Worm (Caenorhabditis elegans) whole organism, L4/young adult: ENCODE measurements around the gene ave-1.

Experiments used
- W03F9.2 ChIP-seq: fragments of 150-350 bp; optimal IDR thresholded peaks from 2 replicates; lab custom pipeline; 2014; ENCODE audit warnings: missing biosample characterization, missing genetic modification characterization
- dao-5 ChIP-seq: sonication (generic microtip); optimal IDR thresholded peaks from 2 replicates; lab custom pipeline; 2016; ENCODE audit warnings: missing genotype, missing genetic modification characterization, moderate library complexity, missing compliant biosample characterization
- him-1 ChIP-seq: sonication (generic microtip); optimal IDR thresholded peaks from 2 replicates; lab custom pipeline; 2016; ENCODE audit warnings: missing genotype, missing genetic modification reagents, missing genetic modification characterization, missing compliant biosample characterization

ave-1 gene

DNA sequence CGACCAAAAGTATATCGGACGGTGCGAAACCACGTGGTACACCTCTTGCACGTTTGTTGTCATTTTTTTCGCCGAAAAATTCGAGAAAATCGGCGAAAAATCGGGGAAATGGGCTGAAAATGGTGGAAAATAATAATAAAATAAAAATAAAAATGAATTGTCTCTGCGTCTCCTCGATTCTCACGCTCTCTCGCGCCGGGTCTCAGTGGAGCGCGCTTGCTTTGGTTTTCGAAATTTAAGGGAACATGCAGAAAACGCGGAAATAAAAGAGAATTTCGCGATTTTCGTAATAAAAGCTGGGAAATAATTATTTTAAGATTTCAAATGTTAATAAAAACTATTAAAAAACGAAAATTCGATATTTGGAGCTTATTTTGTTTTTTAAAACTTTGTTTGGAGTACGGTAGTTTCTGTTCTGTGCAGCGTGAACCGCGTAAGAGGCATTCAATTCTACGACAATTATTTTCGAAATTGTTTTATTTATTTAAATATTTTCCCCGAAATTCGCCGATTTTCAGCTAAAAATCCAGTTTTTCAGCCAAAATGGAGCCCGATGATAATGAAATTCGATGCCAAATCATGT lies at the start of gene ave-1, which contains the start of gene M01G5.1:
Gene ave-1, minus strand, starts transcription at position 113 of the 583 bp plus-strand sequence.
Gene M01G5.1, plus strand, starts transcription at position 539 of the 583 bp plus-strand sequence.
- TF ChIP-seq him-1 (tag; lab: Kevin White, UChicago): no peak
- peak; percentile 50 for TF ChIP-seq W03F9.2 (tag; lab: Kevin White, UChicago)

DNA sequence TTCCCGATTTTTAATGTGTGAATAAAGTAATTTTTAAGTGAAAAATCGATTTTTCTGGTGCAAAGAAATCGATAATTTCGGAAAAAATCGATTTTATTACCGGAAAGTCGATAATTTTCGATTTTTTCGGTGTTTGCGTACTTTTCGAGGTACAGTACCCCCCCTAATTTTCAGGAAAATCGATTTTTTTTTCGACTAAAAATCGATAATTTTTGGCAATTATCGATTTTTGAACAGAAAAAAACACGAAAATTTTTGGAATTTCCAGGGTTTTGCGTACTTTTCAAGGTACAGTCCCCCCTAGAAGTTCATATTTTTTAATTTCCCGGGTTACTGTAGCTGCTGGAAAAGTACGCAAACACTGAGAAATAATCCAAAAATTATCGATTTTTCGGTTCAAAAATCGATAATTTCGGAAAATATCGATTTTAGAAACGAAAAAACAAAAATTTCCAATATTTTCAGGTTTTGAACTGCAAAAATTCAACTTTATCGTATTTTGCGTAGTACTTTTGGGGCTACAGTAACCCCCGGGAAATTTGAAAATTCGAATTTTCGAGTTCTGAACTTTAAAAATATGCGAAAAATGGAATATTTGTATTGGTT lies 47.7 kb upstream of the ave-1 start:
- no peak for TF ChIP-seq him-1 (tag; lab: Kevin White, UChicago)
- no peak for TF ChIP-seq W03F9.2 (tag; lab: Kevin White, UChicago)
- no peak for TF ChIP-seq dao-5 (tag; lab: Kevin White, UChicago)

DNA sequence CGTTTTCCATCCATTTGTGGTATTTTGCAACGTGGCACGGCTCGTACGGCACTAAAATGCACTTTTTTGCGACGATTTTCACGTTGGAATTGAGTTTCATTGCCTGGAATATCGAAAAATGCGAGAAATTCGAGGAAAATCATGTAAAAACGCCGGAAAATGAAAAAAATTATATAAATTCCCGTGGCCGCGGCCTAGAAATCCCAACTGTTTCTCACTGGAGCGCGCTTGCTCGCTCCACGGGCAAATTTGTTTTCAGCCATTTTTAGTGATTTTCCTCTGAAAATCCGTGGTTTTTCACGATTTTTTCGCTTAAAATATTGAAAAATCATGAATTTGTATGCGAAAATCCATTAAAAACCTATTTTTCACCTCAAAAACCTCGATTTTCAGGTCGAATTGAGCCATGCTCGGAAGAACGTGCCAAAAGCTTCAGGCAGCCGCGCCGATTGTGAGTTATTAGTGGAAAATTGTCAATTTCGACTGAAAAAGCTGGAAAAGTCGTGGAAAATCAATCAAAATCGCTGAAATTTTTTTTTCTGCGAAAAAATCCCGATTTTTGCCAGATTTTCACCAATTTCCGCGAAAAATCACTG lies 44.4 kb upstream of the ave-1 start, which contains the start of the genes Y67D2.5 and cisd-3.2:
Gene Y67D2.5, minus strand, starts transcription at position 145 of the 596 bp plus-strand sequence.
Gene cisd-3.2, plus strand, starts transcription at position 394 of the 596 bp plus-strand sequence.
- TF ChIP-seq W03F9.2 (tag; lab: Kevin White, UChicago): peak; percentile 23
- no peak for TF ChIP-seq dao-5 (tag; lab: Kevin White, UChicago)
- TF ChIP-seq him-1 (tag; lab: Kevin White, UChicago): no peak

DNA sequence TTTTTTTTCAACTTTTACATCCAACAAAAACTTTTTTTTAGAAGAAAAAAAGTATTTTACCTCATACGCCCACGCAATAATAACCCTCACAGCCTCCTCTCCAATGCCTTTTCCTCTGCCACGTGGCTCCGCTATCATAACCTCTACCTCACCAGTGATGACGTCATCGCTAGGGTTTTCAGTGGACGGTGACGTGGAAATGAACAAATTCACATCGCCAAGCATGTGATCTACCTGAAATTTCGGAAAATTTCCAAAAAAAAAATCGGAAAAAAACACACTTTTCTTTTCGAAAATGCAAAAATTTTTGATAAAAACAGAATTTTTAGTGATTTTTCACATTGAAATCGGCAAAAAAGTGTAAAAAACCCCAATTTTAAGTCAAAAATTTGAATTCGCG lies 43.6 kb upstream of the ave-1 start:
- TF ChIP-seq W03F9.2 (tag; lab: Kevin White, UChicago): no peak
- no peak for TF ChIP-seq him-1 (tag; lab: Kevin White, UChicago)
- TF ChIP-seq dao-5 (tag; lab: Kevin White, UChicago): no peak

DNA sequence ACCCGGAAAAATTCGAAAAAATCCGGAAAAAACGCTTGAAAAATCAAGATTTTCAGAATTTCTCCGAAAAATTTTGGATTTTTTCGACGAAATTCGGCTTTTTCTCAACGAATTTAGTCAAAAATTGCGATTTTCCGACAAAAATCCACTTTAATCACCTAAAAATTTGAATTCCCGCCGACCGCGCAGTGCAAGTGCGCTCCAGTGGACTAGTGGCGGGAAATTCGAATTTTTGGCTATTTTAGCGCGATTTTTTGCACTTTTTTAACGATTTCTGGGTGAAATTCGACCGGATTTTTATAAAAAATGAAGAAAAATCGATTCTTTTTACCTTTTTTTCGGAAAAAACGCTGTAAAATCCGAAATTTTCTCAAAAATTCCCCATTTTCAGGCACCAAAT lies 38.7 kb upstream of the ave-1 start:
- TF ChIP-seq him-1 (tag; lab: Kevin White, UChicago) (no peak), W03F9.2 (tag; lab: Kevin White, UChicago) (no peak), dao-5 (tag; lab: Kevin White, UChicago) (no peak)

DNA sequence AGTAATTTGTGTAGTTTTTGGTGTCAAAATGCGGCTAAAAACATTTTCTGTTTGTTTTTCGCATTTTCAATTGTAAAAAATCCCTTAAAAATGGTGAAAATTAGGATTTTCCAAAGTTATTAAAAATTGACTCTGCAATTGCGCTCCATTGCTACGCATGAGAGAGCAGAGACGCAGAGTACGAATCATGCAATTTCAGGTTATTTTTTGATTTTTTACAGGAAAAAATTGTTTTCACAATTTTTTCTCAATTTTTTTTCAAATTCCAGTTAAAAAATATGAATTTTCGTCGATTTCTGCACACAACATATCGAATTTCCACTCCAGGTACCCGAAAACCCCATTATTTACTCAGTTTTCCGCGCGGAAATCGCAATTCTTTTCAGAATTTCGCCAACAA lies 37.8 kb upstream of the ave-1 start, which contains the start of gene mtg-1:
Gene mtg-1, plus strand, starts transcription at position 160 of the 400 bp plus-strand sequence.
- TF ChIP-seq W03F9.2 (tag; lab: Kevin White, UChicago): peak; percentile 8
- TF ChIP-seq him-1 (tag; lab: Kevin White, UChicago): no peak

DNA sequence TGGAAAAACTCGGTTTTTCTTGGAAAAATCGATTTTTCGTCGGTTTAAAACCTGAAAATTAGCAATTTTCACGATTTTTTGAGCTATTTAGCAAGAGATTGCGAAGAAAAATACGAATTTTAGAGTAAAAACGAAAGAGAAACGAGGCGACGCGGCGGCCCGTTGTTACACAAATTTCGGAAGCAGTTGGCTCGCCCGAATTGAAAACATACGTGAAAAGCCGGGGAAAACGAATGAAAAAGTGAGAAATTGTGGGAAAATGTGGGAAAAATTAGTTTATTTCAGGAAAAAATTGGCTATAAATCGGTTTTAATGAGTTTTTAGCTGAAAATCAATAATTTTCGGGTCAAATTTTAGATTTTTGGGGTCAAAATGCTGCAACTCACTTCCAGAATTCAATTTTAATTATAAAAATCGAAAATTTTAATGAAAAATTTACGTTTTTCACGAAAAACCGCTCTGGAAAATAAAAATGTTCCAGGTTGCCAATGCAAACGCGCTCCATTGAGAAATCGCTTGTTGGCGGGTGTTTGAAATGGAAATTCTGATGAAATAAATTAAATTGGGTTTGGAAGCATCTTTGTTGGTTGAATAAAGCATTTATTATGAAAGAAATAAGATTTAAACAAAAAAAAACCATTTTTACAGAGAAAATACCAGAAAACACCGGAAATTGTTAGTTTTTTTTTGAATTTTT lies 37.1 kb upstream of the ave-1 start, which contains the start of gene snf-6:
Gene snf-6, minus strand, starts transcription at position 51 of the 697 bp plus-strand sequence.
- TF ChIP-seq W03F9.2 (tag; lab: Kevin White, UChicago) (no peak), dao-5 (tag; lab: Kevin White, UChicago) (no peak), him-1 (tag; lab: Kevin White, UChicago) (no peak)

DNA sequence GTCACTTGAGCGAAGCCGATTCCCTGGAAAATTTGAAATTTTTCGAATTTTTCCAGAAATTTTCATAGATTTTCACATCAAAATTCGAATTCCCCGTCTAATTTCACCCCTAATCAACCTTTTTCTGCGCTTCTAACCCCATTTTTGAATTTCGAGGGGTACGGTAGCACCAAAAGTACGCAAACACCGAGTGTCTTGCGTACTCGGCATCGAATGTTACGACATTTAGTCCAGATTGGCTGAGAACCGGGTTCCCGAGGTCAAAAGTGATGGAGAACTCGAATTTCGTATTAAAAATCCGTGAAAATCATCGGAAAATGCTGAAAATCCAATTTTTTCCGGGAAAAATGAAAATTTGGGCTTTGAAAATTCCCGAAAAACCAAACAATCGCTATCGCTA lies 32.6 kb upstream of the ave-1 start:
- no peak for TF ChIP-seq him-1 (tag; lab: Kevin White, UChicago)
- no peak for TF ChIP-seq W03F9.2 (tag; lab: Kevin White, UChicago)
- TF ChIP-seq dao-5 (tag; lab: Kevin White, UChicago): no peak

DNA sequence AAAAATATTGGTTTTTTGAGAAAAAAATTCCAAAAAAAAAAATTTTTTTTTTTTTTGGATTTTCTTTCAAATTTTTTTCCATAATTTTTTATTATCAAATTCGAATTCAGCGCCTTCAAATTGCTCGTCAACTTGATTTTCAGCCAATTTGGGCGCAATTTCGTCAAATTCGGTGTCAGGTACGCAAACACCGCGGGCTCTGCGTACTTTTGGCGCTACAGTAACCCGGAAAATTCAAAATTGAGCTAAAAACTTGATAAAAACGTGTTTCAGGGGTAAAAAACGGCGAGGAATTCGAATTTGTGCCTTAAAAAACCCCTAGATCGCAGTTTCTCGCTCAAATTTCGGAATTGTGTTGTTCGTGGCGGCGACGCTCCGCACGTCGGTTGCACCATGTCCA lies 24.1 kb upstream of the ave-1 start:
- TF ChIP-seq W03F9.2 (tag; lab: Kevin White, UChicago): no peak
- TF ChIP-seq dao-5 (tag; lab: Kevin White, UChicago): no peak
- no peak for TF ChIP-seq him-1 (tag; lab: Kevin White, UChicago)

DNA sequence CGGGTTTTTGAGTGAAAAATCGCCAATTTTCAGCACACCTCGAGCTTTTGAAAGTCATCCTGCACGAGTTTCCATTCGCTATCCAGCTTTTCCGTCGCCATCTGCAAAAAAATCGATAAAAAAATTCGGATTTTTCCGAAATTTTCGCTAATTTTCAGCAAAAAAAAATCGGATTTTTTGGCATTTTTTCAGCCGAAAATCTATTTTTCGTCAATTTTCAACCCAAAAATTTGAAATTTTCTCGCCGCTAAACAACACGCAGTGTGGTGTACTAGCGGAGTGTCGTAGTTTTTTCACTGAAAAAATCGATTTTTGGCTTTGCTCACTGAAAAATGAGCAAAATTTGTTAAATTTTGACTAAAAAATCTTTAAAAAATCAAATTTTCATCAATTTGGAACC lies 22.1 kb upstream of the ave-1 start, which contains the start of gene tmem-120:
Gene tmem-120, minus strand, starts transcription at position 101 of the 400 bp plus-strand sequence.
- TF ChIP-seq W03F9.2 (tag; lab: Kevin White, UChicago) (no peak), dao-5 (tag; lab: Kevin White, UChicago) (no peak), him-1 (tag; lab: Kevin White, UChicago) (no peak)

DNA sequence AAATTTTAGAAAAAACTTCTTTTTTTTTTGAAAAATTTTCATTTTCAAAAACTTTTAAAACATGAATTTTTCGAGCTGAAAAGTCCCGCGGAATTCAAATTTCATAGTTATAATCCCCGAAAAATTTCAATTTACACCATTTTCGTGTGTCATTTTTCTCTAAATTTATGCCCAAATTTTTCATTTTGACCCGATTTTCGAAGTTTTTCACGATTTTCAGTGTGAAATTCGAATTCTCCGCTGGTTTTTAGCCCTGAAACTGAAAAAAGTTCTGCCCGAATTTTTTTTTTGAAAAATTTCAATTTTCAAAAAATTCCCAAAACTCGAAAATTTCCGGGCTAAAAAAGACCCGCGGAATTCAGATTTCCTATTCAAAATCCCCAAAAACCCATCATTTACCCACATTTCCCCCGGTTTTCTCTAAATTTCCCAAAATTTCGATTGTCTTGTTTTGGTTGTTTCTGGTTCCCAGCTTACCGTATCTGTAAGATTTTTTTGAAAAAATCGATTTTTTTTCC lies 13.0 kb upstream of the ave-1 start:
- TF ChIP-seq him-1 (tag; lab: Kevin White, UChicago) (no peak), W03F9.2 (tag; lab: Kevin White, UChicago) (no peak), dao-5 (tag; lab: Kevin White, UChicago) (no peak)

DNA sequence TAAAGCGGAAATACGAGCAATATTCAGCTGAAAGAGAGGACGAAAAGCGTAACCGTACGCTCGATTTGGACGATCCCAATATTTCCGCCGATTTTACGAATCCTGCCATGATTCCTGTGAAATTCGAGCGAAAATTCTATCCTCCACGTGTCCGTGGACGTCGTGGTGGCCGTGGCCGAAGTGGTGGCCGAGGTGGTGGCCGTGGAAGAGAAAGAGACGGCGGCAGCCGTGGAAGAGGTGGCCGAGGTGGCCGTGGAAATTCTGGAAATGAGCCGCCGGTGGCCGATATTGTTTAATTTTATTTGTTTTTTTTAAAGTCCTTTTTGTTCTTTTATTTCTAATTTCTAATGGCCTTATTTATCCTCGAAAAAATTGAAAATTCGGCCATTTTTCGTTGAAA lies 12.5 kb upstream of the ave-1 start:
- no peak for TF ChIP-seq W03F9.2 (tag; lab: Kevin White, UChicago)
- no peak for TF ChIP-seq dao-5 (tag; lab: Kevin White, UChicago)
- no peak for TF ChIP-seq him-1 (tag; lab: Kevin White, UChicago)
